Fruit fly (Drosophila melanogaster): ENCODE data around the gene CG7879.

Gene CG7879

DNA sequence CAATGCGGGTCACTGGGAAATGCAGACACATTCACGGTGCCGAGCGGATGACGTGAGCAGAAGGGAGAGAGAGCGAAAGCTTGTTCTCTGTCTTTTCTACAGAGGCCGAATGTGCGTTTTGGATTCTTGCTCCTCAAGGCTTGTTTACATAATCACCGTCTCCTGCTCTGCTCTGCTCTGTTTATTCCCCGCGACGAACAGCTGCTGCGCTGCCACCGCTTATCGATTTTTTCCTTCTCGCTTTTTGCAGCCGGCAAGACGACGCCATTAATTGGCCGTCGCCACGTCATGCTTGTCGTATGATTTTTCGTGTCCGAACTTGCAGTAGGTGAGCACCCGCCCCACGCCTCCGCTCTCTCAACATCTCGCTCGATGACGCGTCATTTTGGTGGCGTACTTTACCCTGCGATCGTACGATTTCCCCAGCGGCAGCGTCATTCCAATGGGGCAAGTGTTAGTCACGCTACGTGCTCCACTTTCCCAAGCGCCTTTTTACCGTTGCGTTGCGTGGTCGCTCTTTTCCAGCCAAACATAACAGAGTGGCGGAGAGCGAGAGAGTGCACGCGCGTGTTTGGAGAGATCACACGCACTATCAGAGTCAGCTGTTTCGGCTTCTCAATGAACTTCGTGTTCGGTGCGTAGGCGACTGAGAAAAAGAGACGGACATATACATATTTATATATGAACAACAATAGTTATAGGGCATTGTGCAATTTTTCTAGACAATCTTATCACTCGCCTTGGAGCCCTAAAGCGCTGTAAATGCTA, 21.9 kb downstream of the CG7879 start:
- no peak for TF ChIP-seq tai (GFP tag; optimal IDR thresholded peaks at IDR 0.05)
- peak; percentile 31 for TF ChIP-seq fru (GFP tag; optimal IDR thresholded peaks at IDR 0.05)
- TF ChIP-seq Myc (optimal IDR thresholded peaks at IDR 0.05) = no peak
- TF ChIP-seq Vsx2 (GFP tag; optimal IDR thresholded peaks at IDR 0.05; ENCODE audit: partially characterized antibody) = peak; percentile 87
- peak; percentile 70 for TF ChIP-seq Jra (GFP tag; optimal IDR thresholded peaks at IDR 0.05)
- no peak for TF ChIP-seq lola (GFP tag; optimal IDR thresholded peaks at IDR 0.05)
- no peak for TF ChIP-seq Rel (GFP tag; optimal IDR thresholded peaks at IDR 0.05)
- TF ChIP-seq Rel (tag; optimal IDR thresholded peaks at IDR 0.05) = peak; percentile 66
- peak; percentile 11 for TF ChIP-seq h (GFP tag; optimal IDR thresholded peaks at IDR 0.05)
- peak; percentile 49 for TF ChIP-seq OdsH (GFP tag; optimal IDR thresholded peaks at IDR 0.05)
- TF ChIP-seq dl (GFP tag; optimal IDR thresholded peaks at IDR 0.05; ENCODE audit: insufficient read depth in 1 of 2, partially characterized antibody in 2 of 2) = no peak
- no peak for TF ChIP-seq Sp1 (GFP tag; optimal IDR thresholded peaks at IDR 0.05)
- TF ChIP-seq pan (optimal IDR thresholded peaks at IDR 0.05) = no peak
- TF ChIP-seq Hr83 (GFP tag; optimal IDR thresholded peaks at IDR 0.05; ENCODE audit: poor library complexity, severe bottlenecking) = peak; percentile 68
- peak; percentile 35 for TF ChIP-seq Hnf4 (GFP tag; optimal IDR thresholded peaks at IDR 0.05)
- TF ChIP-seq Dif (GFP tag; optimal IDR thresholded peaks at IDR 0.05; ENCODE audit: partially characterized antibody) = peak; percentile 17
- TF ChIP-seq ey (GFP tag; optimal IDR thresholded peaks at IDR 0.05) = no peak
- TF ChIP-seq Hr78 (GFP tag; optimal IDR thresholded peaks at IDR 0.05) = no peak
- TF ChIP-seq Mio (GFP tag; optimal IDR thresholded peaks at IDR 0.05) = no peak
- peak; percentile 4 for TF ChIP-seq rgr (GFP tag; optimal IDR thresholded peaks at IDR 0.05)
- TF ChIP-seq CG32264 (GFP tag; optimal IDR thresholded peaks at IDR 0.05) = no peak
- no peak for TF ChIP-seq CrebA (GFP tag; optimal IDR thresholded peaks at IDR 0.05; ENCODE audit: borderline replicate concordance)
- TF ChIP-seq woc (GFP tag; optimal IDR thresholded peaks at IDR 0.05) = no peak
- TF ChIP-seq br (GFP tag; optimal IDR thresholded peaks at IDR 0.05) = no peak
- no peak for TF ChIP-seq usp (GFP tag; optimal IDR thresholded peaks at IDR 0.05)
- TF ChIP-seq foxo (GFP tag; optimal IDR thresholded peaks at IDR 0.05) = peak in 1 of 2 experiments; percentile 36
- no peak for TF ChIP-seq N (GFP tag; optimal IDR thresholded peaks at IDR 0.05)
- peak; percentile 41 for TF ChIP-seq HLH106 (tag; optimal IDR thresholded peaks at IDR 0.05)
- TF ChIP-seq psq (GFP tag; optimal IDR thresholded peaks at IDR 0.05) = peak; percentile 39
- no peak for TF ChIP-seq Dfd (GFP tag; optimal IDR thresholded peaks at IDR 0.05)
- no peak for TF ChIP-seq jim (GFP tag; optimal IDR thresholded peaks at IDR 0.05)

DNA sequence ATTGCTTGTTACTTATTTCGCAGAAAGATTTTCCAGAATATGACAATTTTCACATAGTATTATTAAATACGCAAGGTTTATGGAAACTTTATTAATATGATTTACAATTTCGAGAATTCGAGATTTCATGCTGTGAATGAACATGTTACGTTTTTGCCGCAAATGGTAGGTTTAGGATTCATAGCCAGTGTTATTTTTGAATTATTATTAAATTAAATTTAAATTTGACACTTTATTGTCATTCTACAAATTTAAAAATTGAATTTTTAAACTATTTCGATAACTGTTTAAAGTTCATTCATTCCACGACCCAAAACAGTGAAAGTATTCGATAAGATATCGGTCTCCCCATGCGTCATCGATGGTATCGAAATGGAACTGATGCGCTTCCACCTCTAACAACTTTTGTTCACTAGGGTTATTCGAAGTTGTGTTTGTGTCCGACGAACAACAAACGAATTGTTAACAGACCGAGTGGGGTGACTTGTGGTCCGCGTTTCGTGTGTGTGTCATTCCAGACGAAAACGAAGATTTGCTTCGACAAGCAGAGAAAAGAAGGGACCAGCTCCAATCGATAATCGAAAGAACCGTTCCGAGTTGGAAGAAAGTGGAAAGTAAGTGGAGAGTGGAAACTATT, 22.6 kb downstream of the CG7879 start, which contains the start of the genes CG32313 and Pcyt1:
Gene CG32313 (minus strand): TSS at position 51 of the 637 bp plus-strand sequence.
Gene Pcyt1 (plus strand): TSS at position 400 of the 637 bp plus-strand sequence.
- TF ChIP-seq Hnf4 (GFP tag; optimal IDR thresholded peaks at IDR 0.05) (no peak), CG9705 (GFP tag; optimal IDR thresholded peaks at IDR 0.05) (no peak), Hr78 (GFP tag; optimal IDR thresholded peaks at IDR 0.05) (no peak), Hr83 (GFP tag; optimal IDR thresholded peaks at IDR 0.05; ENCODE audit: poor library complexity, severe bottlenecking) (peak; percentile 31), jim (GFP tag; optimal IDR thresholded peaks at IDR 0.05) (no peak), Sp1 (GFP tag; optimal IDR thresholded peaks at IDR 0.05) (peak; percentile 27), Rel (GFP tag; optimal IDR thresholded peaks at IDR 0.05) (no peak), Rel (tag; optimal IDR thresholded peaks at IDR 0.05) (no peak), foxo (GFP tag; optimal IDR thresholded peaks at IDR 0.05) (peak in 1 of 2 experiments; percentile 6), Dif (GFP tag; optimal IDR thresholded peaks at IDR 0.05; ENCODE audit: partially characterized antibody) (peak; percentile 81), sv (GFP tag; optimal IDR thresholded peaks at IDR 0.05) (no peak), CrebA (GFP tag; optimal IDR thresholded peaks at IDR 0.05; ENCODE audit: borderline replicate concordance) (no peak), tai (GFP tag; optimal IDR thresholded peaks at IDR 0.05) (no peak), woc (GFP tag; optimal IDR thresholded peaks at IDR 0.05) (no peak), HLH106 (tag; optimal IDR thresholded peaks at IDR 0.05) (no peak), rgr (GFP tag; optimal IDR thresholded peaks at IDR 0.05) (no peak), Myc (optimal IDR thresholded peaks at IDR 0.05) (no peak), Abd-B (GFP tag; optimal IDR thresholded peaks at IDR 0.05) (no peak), Jra (GFP tag; optimal IDR thresholded peaks at IDR 0.05) (peak; percentile 13), dl (GFP tag; optimal IDR thresholded peaks at IDR 0.05; ENCODE audit: insufficient read depth in 1 of 2, partially characterized antibody in 2 of 2) (no peak), pan (optimal IDR thresholded peaks at IDR 0.05) (no peak), br (GFP tag; optimal IDR thresholded peaks at IDR 0.05) (peak; percentile 33), psq (GFP tag; optimal IDR thresholded peaks at IDR 0.05) (no peak)

Data from whole organism, wandering third instar larva.